Fruit fly (Drosophila melanogaster) whole organism, embryonic: ENCODE results near the gene sordd2.

Source experiments
- Abd-B ChIP-seq: fragments of 200-800 bp; sonication (Bioruptor generic); optimal IDR thresholded peaks from 2 replicates; lab custom pipeline; 2018; ENCODE audit warnings: missing biosample characterization, mild to moderate bottlenecking, missing genetic modification characterization, moderate library complexity
- BEAF-32 ChIP-seq: fragments of 200-800 bp; sonication (Bioruptor generic); optimal IDR thresholded peaks from 3 replicates; lab custom pipeline; 2017; ENCODE audit warnings: missing biosample characterization, missing genetic modification characterization, mild to moderate bottlenecking, moderate library complexity, missing genetic modification reagents
- Bdp1 ChIP-seq: fragments of 200-800 bp; sonication (Bioruptor generic); optimal IDR thresholded peaks from 3 replicates; lab custom pipeline; 2016; ENCODE audit warnings: missing biosample characterization, missing genetic modification characterization
- Bteb2 ChIP-seq: fragments of 200-800 bp; sonication (Bioruptor generic); optimal IDR thresholded peaks from 2 replicates; lab custom pipeline; 2016; ENCODE audit warnings: missing biosample characterization, missing genetic modification characterization
- CG11398 ChIP-seq: fragments of 200-800 bp; sonication (Bioruptor generic); optimal IDR thresholded peaks from 2 replicates; lab custom pipeline; 2016; ENCODE audit warnings: missing biosample characterization, missing genetic modification characterization
- CG12391 ChIP-seq: fragments of 200-800 bp; sonication (Bioruptor generic); optimal IDR thresholded peaks from 3 replicates; lab custom pipeline; 2018; ENCODE audit warnings: missing biosample characterization, mild to moderate bottlenecking, missing genetic modification characterization, moderate library complexity
- CG14860 ChIP-seq: fragments of 200-800 bp; sonication (Bioruptor generic); IDR thresholded peaks from 3 replicates; pipeline ENCODE4 v1.3.6; 2022; ENCODE audit warnings: missing biosample characterization, missing genetic modification characterization; ENCODE audit not compliant: partially characterized antibody
- CG17568 ChIP-seq: fragments of 200-800 bp; sonication (Bioruptor generic); optimal IDR thresholded peaks from 2 replicates; lab custom pipeline; 2018; ENCODE audit warnings: missing biosample characterization, mild to moderate bottlenecking, missing genetic modification characterization, moderate library complexity
- CG2116 ChIP-seq: fragments of 200-800 bp; sonication (Bioruptor generic); optimal IDR thresholded peaks from 3 replicates; lab custom pipeline; 2018; ENCODE audit warnings: missing biosample characterization, mild to moderate bottlenecking, missing genetic modification characterization
- CG2678 ChIP-seq: fragments of 200-800 bp; sonication (Bioruptor generic); optimal IDR thresholded peaks from 3 replicates; lab custom pipeline; 2019; ENCODE audit warnings: missing biosample characterization, mild to moderate bottlenecking, missing genetic modification characterization, moderate library complexity
- CG33213 ChIP-seq: fragments of 200-800 bp; sonication (Bioruptor generic); optimal IDR thresholded peaks from 3 replicates; lab custom pipeline; 2016; ENCODE audit warnings: missing biosample characterization, missing genetic modification characterization
- CG3726 ChIP-seq: fragments of 200-800 bp; sonication (Bioruptor generic); IDR thresholded peaks from 3 replicates; pipeline ENCODE4, ENCODE4 v1.3.6; 2022; ENCODE audit warnings: missing biosample characterization, missing genetic modification characterization
- CG9797 ChIP-seq: fragments of 200-800 bp; sonication (Bioruptor generic); optimal IDR thresholded peaks from 3 replicates; lab custom pipeline; 2018; ENCODE audit warnings: missing biosample characterization, mild to moderate bottlenecking, missing genetic modification characterization
- CG9932 ChIP-seq: fragments of 200-800 bp; sonication (Bioruptor generic); IDR thresholded peaks from 2 replicates; pipeline ENCODE4 v1.3.6; 2022; ENCODE audit warnings: missing biosample characterization, missing genetic modification characterization
- D ChIP-seq, 2 experiments: fragments of 200-800 bp in 1 of 2; fragments of >200 bp in 1 of 2; sonication (Bioruptor generic) in 1 of 2; optimal IDR thresholded peaks; 2 replicates in 1 of 2; 3 replicates in 1 of 2; lab custom pipeline; 2017; ENCODE audit warnings: mild to moderate bottlenecking in 1 of 2, missing biosample characterization in 1 of 2, missing genetic modification characterization in 1 of 2, missing genetic modification reagents in 1 of 2
- Dfd ChIP-seq, 2 experiments: fragments of >200 bp; optimal IDR thresholded peaks; 2 replicates each; lab custom pipeline; 2017; ENCODE audit warnings: missing biosample characterization in 2 of 2, missing genetic modification characterization in 2 of 2
- Dp ChIP-seq: fragments of 200-800 bp; sonication (Bioruptor generic); optimal IDR thresholded peaks from 2 replicates; lab custom pipeline; 2018; ENCODE audit warnings: missing biosample characterization, mild to moderate bottlenecking, missing genetic modification characterization, moderate library complexity
- Myb ChIP-seq: fragments of 200-800 bp; sonication (Bioruptor generic); optimal IDR thresholded peaks from 2 replicates; lab custom pipeline; 2016; ENCODE audit warnings: missing biosample characterization, missing genetic modification characterization
- Poxn ChIP-seq: fragments of 200-800 bp; sonication (Bioruptor generic); IDR thresholded peaks from 2 replicates; pipeline ENCODE4 v1.3.6; 2022; ENCODE audit warnings: missing biosample characterization, missing genetic modification characterization
- Ptx1 ChIP-seq: fragments of 200-800 bp; sonication (Bioruptor generic); IDR thresholded peaks from 2 replicates; pipeline ENCODE4 v1.3.6; 2022; ENCODE audit warnings: missing biosample characterization, missing genetic modification characterization
- Sin3A ChIP-seq: fragments of >200 bp; optimal IDR thresholded peaks from 2 replicates; lab custom pipeline; 2018
- Trl ChIP-seq, 3 experiments: fragments of >200 bp in 2 of 3; fragments of 200-800 bp in 1 of 3; sonication (Bioruptor generic) in 1 of 3; optimal IDR thresholded peaks; 2 replicates in 1 of 3; 3 replicates in 2 of 3; lab custom pipeline; 2016 to 2017; ENCODE audit warnings: missing biosample characterization in 1 of 3, missing genetic modification characterization in 1 of 3
- YL-1 ChIP-seq: fragments of 200-800 bp; sonication (Bioruptor generic); optimal IDR thresholded peaks from 3 replicates; lab custom pipeline; 2017; ENCODE audit warnings: missing biosample characterization, mild to moderate bottlenecking, missing genetic modification characterization
- amos ChIP-seq: fragments of 200-800 bp; sonication (Bioruptor generic); IDR thresholded peaks from 2 replicates; pipeline ENCODE4 v1.3.6; 2022; ENCODE audit warnings: missing biosample characterization, missing genetic modification characterization; ENCODE audit not compliant: partially characterized antibody
- bbx ChIP-seq: fragments of 200-800 bp; sonication (Bioruptor generic); IDR thresholded peaks from 2 replicates; pipeline ENCODE4 v1.3.6; 2022; ENCODE audit warnings: missing biosample characterization, missing genetic modification characterization; ENCODE audit not compliant: partially characterized antibody
- bigmax ChIP-seq: fragments of 200-800 bp; sonication (Bioruptor generic); optimal IDR thresholded peaks from 2 replicates; lab custom pipeline; 2018; ENCODE audit warnings: missing biosample characterization, mild to moderate bottlenecking, missing genetic modification characterization
- btn ChIP-seq: fragments of 200-800 bp; sonication (Bioruptor generic); optimal IDR thresholded peaks from 2 replicates; lab custom pipeline; 2016; ENCODE audit warnings: missing biosample characterization, missing genetic modification characterization
- dan ChIP-seq: fragments of 200-800 bp; sonication (Bioruptor generic); IDR thresholded peaks from 2 replicates; pipeline ENCODE4 v1.3.6; 2022; ENCODE audit warnings: missing biosample characterization, missing genetic modification characterization
- dpn ChIP-seq, 2 experiments: fragments of 200-800 bp; sonication (Bioruptor generic); optimal IDR thresholded peaks; 3 replicates each; lab custom pipeline; 2016; ENCODE audit warnings: missing biosample characterization in 2 of 2, missing genetic modification characterization in 2 of 2
- ewg ChIP-seq: fragments of 200-800 bp; sonication (Bioruptor generic); optimal IDR thresholded peaks from 3 replicates; lab custom pipeline; 2017; ENCODE audit warnings: mild to moderate bottlenecking, missing biosample characterization, missing genetic modification reagents, missing genetic modification characterization
- gcm ChIP-seq: fragments of 200-800 bp; sonication (Bioruptor generic); optimal IDR thresholded peaks from 2 replicates; lab custom pipeline; 2019; ENCODE audit warnings: missing biosample characterization, mild to moderate bottlenecking, missing genetic modification characterization, moderate library complexity
- hth ChIP-seq: fragments of >200 bp; optimal IDR thresholded peaks from 2 replicates; lab custom pipeline; 2017; ENCODE audit warnings: inconsistent platforms
- klu ChIP-seq: fragments of 200-800 bp; sonication (Bioruptor generic); IDR thresholded peaks from 2 replicates; pipeline ENCODE4 v1.3.6; 2022; ENCODE audit warnings: missing biosample characterization, missing genetic modification characterization
- nau ChIP-seq: fragments of 200-800 bp; sonication (Bioruptor generic); optimal IDR thresholded peaks from 3 replicates; lab custom pipeline; 2017; ENCODE audit warnings: missing biosample characterization, mild to moderate bottlenecking, missing genetic modification characterization, missing genetic modification reagents
- schlank ChIP-seq: fragments of 200-800 bp; sonication (Bioruptor generic); optimal IDR thresholded peaks from 2 replicates; lab custom pipeline; 2018; ENCODE audit warnings: missing biosample characterization, mild to moderate bottlenecking, missing genetic modification characterization
- sd ChIP-seq: fragments of 200-800 bp; sonication (Bioruptor generic); optimal IDR thresholded peaks from 3 replicates; lab custom pipeline; 2018; ENCODE audit warnings: missing biosample characterization, mild to moderate bottlenecking, missing genetic modification characterization, moderate library complexity
- sens ChIP-seq: fragments of 200-800 bp; sonication (Bioruptor generic); peaks from one replicate; lab custom pipeline; 2016; ENCODE audit warnings: missing biosample characterization, missing genetic modification characterization
- shn ChIP-seq: fragments of 200-800 bp; sonication (Bioruptor generic); optimal IDR thresholded peaks from 3 replicates; lab custom pipeline; 2016; ENCODE audit warnings: missing biosample characterization, missing genetic modification characterization
- so ChIP-seq: fragments of 200-800 bp; sonication (Bioruptor generic); IDR thresholded peaks from 3 replicates; pipeline ENCODE4 v1.3.6; 2022; ENCODE audit warnings: missing biosample characterization, missing genetic modification characterization
- stwl ChIP-seq: fragments of 200-800 bp; sonication (Bioruptor generic); optimal IDR thresholded peaks from 3 replicates; lab custom pipeline; 2018; ENCODE audit warnings: missing biosample characterization, mild to moderate bottlenecking, missing genetic modification characterization, moderate library complexity
- vvl ChIP-seq: fragments of 200-800 bp; sonication (Bioruptor generic); IDR thresholded peaks from 2 replicates; pipeline ENCODE4 v1.3.6; 2022; ENCODE audit warnings: missing biosample characterization, missing genetic modification characterization
- zfh2 ChIP-seq: fragments of 200-800 bp; sonication (Bioruptor generic); optimal IDR thresholded peaks from 2 replicates; lab custom pipeline; 2016; ENCODE audit warnings: missing biosample characterization, missing genetic modification characterization

Gene sordd2

DNA sequence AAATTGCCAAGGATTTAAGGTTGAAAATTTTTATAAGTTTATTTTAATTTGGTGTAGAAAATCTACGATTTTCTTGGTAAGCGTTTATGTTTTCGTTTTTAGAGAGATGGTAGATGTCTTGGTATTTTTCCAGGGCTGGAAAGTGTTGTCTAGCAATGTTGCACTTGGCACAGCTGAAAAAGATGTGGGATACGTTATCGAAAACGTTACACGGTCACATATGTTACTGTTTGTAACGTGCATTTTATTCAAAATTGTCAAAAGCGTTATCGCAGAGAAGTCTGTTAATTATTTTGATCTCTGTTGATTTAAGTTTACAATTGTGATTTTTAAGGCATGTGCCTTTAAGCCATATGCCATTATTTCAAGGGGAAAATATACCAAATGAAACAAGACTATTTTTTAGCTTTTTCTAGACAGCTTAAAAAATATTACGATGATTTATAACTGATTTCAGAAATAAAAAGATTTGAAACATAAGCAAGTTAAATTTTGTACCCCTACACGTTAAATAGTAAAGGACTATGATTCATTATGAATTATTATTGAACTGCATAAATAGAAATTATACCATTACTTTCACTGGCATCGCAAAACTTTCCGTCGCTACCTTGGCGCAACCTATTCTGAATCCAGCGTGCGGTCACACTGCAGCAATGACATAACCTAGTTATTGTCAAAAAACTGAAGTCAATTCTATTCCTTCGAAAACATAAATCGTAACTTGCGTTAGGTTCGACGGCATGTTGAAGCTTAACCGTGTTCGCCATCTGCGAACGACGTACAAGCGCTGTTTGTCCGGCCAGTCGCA is 13.3 kb downstream of the sordd2 start, which contains the start of the genes Paf-AHalpha and mRpS30 (continued):
- TF ChIP-seq zfh2 (GFP tag; lab: Kevin White, UChicago) (peak; percentile 1), vvl (GFP tag; lab: Robert Waterston, UW) (peak; percentile 25; the same call in 1 of the 2 replicates), YL-1 (GFP tag; lab: Kevin White, UChicago) (peak; percentile 52), Myb (peak; percentile 94), Sin3A (peak; percentile 41), dan (no peak), amos (GFP tag; lab: Robert Waterston, UW) (peak; percentile 14; the same call in 1 of the 2 replicates), klu (GFP tag; lab: Robert Waterston, UW) (no peak), CG9797 (GFP tag; lab: Kevin White, UChicago) (peak; percentile 60), bbx (GFP tag; lab: Robert Waterston, UW) (0 out of 2 replicates have a peak, but pooled peaks have one; percentile 35), BEAF-32 (GFP tag; lab: Kevin White, UChicago) (peak; percentile 51), Abd-B (GFP tag; lab: Kevin White, UChicago) (no peak), schlank (tag; lab: Kevin White, UChicago) (no peak), bigmax (GFP tag; lab: Kevin White, UChicago) (peak; percentile 96), btn (no peak), Dp (peak; percentile 32), Trl (optimal IDR thresholded peaks at IDR 0.05; lab: Kevin White, UChicago) (no peak), Trl (GFP tag; optimal IDR thresholded peaks at IDR 0.05; lab: Kevin White, UChicago) (no peak), CG33213 (peak; percentile 30), CG3726 (no peak), dpn (GFP tag; optimal IDR thresholded peaks at IDR 0.05; lab: Kevin White, UChicago) (peak in 1 of 2 experiments; percentile 3), Dfd (GFP tag; optimal IDR thresholded peaks at IDR 0.05; lab: Kevin White, UChicago) (no peak), D (optimal IDR thresholded peaks at IDR 0.05; lab: Kevin White, UChicago) (no peak), D (GFP tag; optimal IDR thresholded peaks at IDR 0.05; lab: Kevin White, UChicago) (no peak), CG12391 (tag; lab: Kevin White, UChicago) (peak; percentile 5), CG9932 (GFP tag; lab: Robert Waterston, UW) (peak; percentile 31; the same call in 1 of the 2 replicates), sens (GFP tag; lab: Kevin White, UChicago) (peak; percentile 72), stwl (peak; percentile 9)

dm6 chrX:15783610-15784009 is 15.4 kb downstream of the sordd2 start, which contains the start of gene Efhc1.1:
Gene Efhc1.1, minus strand, starts transcription at chrX:15783710.
- TF ChIP-seq CG2678 (tag; lab: Kevin White, UChicago) (no peak), so (GFP tag; lab: Robert Waterston, UW) (no peak), ewg (GFP tag; lab: Kevin White, UChicago) (no peak), Ptx1 (GFP tag; lab: Robert Waterston, UW) (no peak), CG14860 (GFP tag; lab: Robert Waterston, UW) (no peak), Bdp1 (no peak), shn (GFP tag; lab: Kevin White, UChicago) (no peak), gcm (GFP tag; lab: Kevin White, UChicago) (no peak), CG17568 (no peak), sd (tag; lab: Kevin White, UChicago) (no peak), Bteb2 (no peak), nau (GFP tag; lab: Kevin White, UChicago) (no peak), hth (lab: Kevin White, UChicago) (no peak), CG2116 (no peak), CG11398 (no peak), Poxn (no peak)
- TF ChIP-seq, all 482 proteins: peak for 0
